Worm (Caenorhabditis elegans): ENCODE results near the gene F25B5.3.

The F25B5.3 gene

ce11 chrIII:5950756-5951345 is 2.2 kb downstream of the F25B5.3 start:
- TF ChIP-seq F13H6.1 (tag; optimal IDR thresholded peaks at IDR 0.05) (no peak), dmd-4 (tag; optimal IDR thresholded peaks at IDR 0.05; ENCODE audit: borderline replicate concordance) (no peak), sox-2 (GFP tag; IDR thresholded peaks at IDR 0.05) (no peak), unc-42 (tag; optimal IDR thresholded peaks at IDR 0.05) (no peak), ceh-24 (tag; optimal IDR thresholded peaks at IDR 0.05) (no peak), nhr-232 (tag; optimal IDR thresholded peaks at IDR 0.05) (no peak), rnt-1 (tag; optimal IDR thresholded peaks at IDR 0.05) (no peak), ztf-16 (tag; optimal IDR thresholded peaks at IDR 0.05) (no peak), ref-2 (tag; optimal IDR thresholded peaks at IDR 0.05) (no peak), nhr-11 (tag; optimal IDR thresholded peaks at IDR 0.05) (no peak), hlh-15 (tag; optimal IDR thresholded peaks at IDR 0.05) (no peak), nfya-1 (tag; optimal IDR thresholded peaks at IDR 0.05) (no peak), zip-5 (tag; optimal IDR thresholded peaks at IDR 0.05) (no peak), syd-9 (tag; optimal IDR thresholded peaks at IDR 0.05) (no peak), ceh-31 (tag; optimal IDR thresholded peaks at IDR 0.05) (no peak), ceh-34 (tag; optimal IDR thresholded peaks at IDR 0.05) (no peak), pha-4 (tag; optimal IDR thresholded peaks at IDR 0.05) (no peak), ceh-30 (tag; optimal IDR thresholded peaks at IDR 0.05) (no peak), ceh-45 (GFP tag; IDR thresholded peaks at IDR 0.05) (no peak)

- TF ChIP-seq mec-3 (tag; optimal IDR thresholded peaks at IDR 0.05; ENCODE audit: borderline replicate concordance) (no peak), hlh-30 (tag; optimal IDR thresholded peaks at IDR 0.05; ENCODE audit: insufficient read depth) (peak; percentile 30), lim-6 (tag; optimal IDR thresholded peaks at IDR 0.05) (no peak)
Measured at ce11 chrIII:5951589-5952378, 3.1 kb downstream of the F25B5.3 start.

- TF ChIP-seq ceh-14 (tag; optimal IDR thresholded peaks at IDR 0.05), result no peak
- no peak for TF ChIP-seq C38D4.7 (GFP tag; optimal IDR thresholded peaks at IDR 0.05)
- no peak for TF ChIP-seq unc-3 (GFP tag; conservative IDR thresholded peaks at IDR 0.05)
- no peak for TF ChIP-seq unc-3 (tag; optimal IDR thresholded peaks at IDR 0.05)
- no peak for TF ChIP-seq hlh-15 (tag; optimal IDR thresholded peaks at IDR 0.05)
- no peak for TF ChIP-seq unc-86 (tag; optimal IDR thresholded peaks at IDR 0.05)
- no peak for TF ChIP-seq eyg-1 (tag; optimal IDR thresholded peaks at IDR 0.05)
- TF ChIP-seq fkh-6 (tag; optimal IDR thresholded peaks at IDR 0.05), result no peak
- no peak for TF ChIP-seq ceh-22 (tag; optimal IDR thresholded peaks at IDR 0.05)
- no peak for TF ChIP-seq unc-55 (GFP tag; optimal IDR thresholded peaks at IDR 0.05)
- no peak for TF ChIP-seq elt-2 (tag; optimal IDR thresholded peaks at IDR 0.05)
- TF ChIP-seq che-1 (tag; optimal IDR thresholded peaks at IDR 0.05), result no peak
- no peak for TF ChIP-seq ceh-2 (tag; optimal IDR thresholded peaks at IDR 0.05)
- TF ChIP-seq pat-9 (tag; optimal IDR thresholded peaks at IDR 0.05), result no peak
Measured at ce11 chrIII:5953041-5953912, 4.6 kb downstream of the F25B5.3 start.

ce11 chrIII:5953913-5954290 is 5.2 kb downstream of the F25B5.3 start:
- TF ChIP-seq hlh-6 (tag; optimal IDR thresholded peaks at IDR 0.05), result peak; percentile 25
- TF ChIP-seq tbx-7 (tag; optimal IDR thresholded peaks at IDR 0.05), result no peak
- peak; percentile 13 for TF ChIP-seq tbx-2 (tag; optimal IDR thresholded peaks at IDR 0.05)
